Worm (Caenorhabditis elegans) whole organism, early embryonic: ENCODE measurements around the gene hlh-14.

Experiments
- aly-1 ChIP-seq: sonication (generic microtip); optimal IDR thresholded peaks from 2 replicates; lab custom pipeline; 2016; ENCODE audit warnings: missing genetic modification characterization, missing compliant biosample characterization
- ama-1 ChIP-seq: fragments of 150-350 bp; optimal IDR thresholded peaks from 2 replicates; lab custom pipeline; 2014
- ceh-13 ChIP-seq: fragments of 200-800 bp; sonication (Bioruptor generic); optimal IDR thresholded peaks from 2 replicates; lab custom pipeline; 2018; ENCODE audit warnings: mild to moderate bottlenecking, missing genetic modification characterization, missing compliant biosample characterization
- hmg-4 ChIP-seq: fragments of 200-800 bp; sonication (Bioruptor generic); optimal IDR thresholded peaks from 2 replicates; lab custom pipeline; 2018; ENCODE audit warnings: mild to moderate bottlenecking, missing genetic modification characterization, missing compliant biosample characterization
- tbx-11 ChIP-seq: fragments of 200-800 bp; sonication (Bioruptor generic); IDR thresholded peaks from 2 replicates; pipeline ENCODE4 v1.3.6; 2022; ENCODE audit warnings: missing genetic modification characterization, missing compliant biosample characterization
- tbx-37 ChIP-seq: fragments of 200-800 bp; sonication (Bioruptor generic); conservative IDR thresholded peaks from 2 replicates; pipeline ENCODE4 v1.3.6; 2022; ENCODE audit warnings: missing genetic modification reagents, missing genetic modification characterization, missing compliant biosample characterization

ce11 chrII:5696218-5696617, 42.5 kb downstream of the hlh-14 start:
- TF ChIP-seq tbx-11 (GFP tag; lab: Robert Waterston, UW) (no peak), hmg-4 (GFP tag; lab: Kevin White, UChicago) (no peak), ceh-13 (GFP tag; lab: Kevin White, UChicago) (no peak), ama-1 (lab: Kevin White, UChicago) (no peak), aly-1 (tag; lab: Kevin White, UChicago) (no peak), tbx-37 (GFP tag; lab: Robert Waterston, UW) (no peak)
